Worm (Caenorhabditis elegans) whole organism, L4 larva: Measurements from ENCODE around the gene crb-1.

Experiments
- ZK546.5 ChIP-seq, 2 experiments: sonication (generic microtip); optimal IDR thresholded peaks; 2 replicates each; lab custom pipeline; 2017; ENCODE audit warnings: missing biosample characterization in 2 of 2, missing genetic modification characterization in 2 of 2
- ama-1 ChIP-seq: fragments of 150-350 bp; optimal IDR thresholded peaks from 2 replicates; lab custom pipeline; 2014; ENCODE audit warnings: inconsistent platforms, mixed read lengths
- ceh-28 ChIP-seq: fragments of 150-350 bp; optimal IDR thresholded peaks from 2 replicates; lab custom pipeline; 2014; ENCODE audit warnings: missing biosample characterization, missing genetic modification reagents, missing genetic modification characterization
- ceh-82 ChIP-seq: sonication (generic microtip); optimal IDR thresholded peaks from 2 replicates; lab custom pipeline; 2017; ENCODE audit warnings: missing biosample characterization, missing genetic modification characterization

- TF ChIP-seq ceh-82 (tag; lab: Kevin White, UChicago): no peak
- no peak for TF ChIP-seq ceh-28
- TF ChIP-seq ZK546.5 (tag; optimal IDR thresholded peaks at IDR 0.05; lab: Kevin White, UChicago): no peak
- no peak for TF ChIP-seq ama-1 (lab: Kevin White, UChicago)
Measured at ce11 chrX:17398293-17398692, 15.5 kb downstream of the crb-1 start, which contains the start of gene F11C7.7.
